Fruit fly (Drosophila melanogaster): ENCODE measurements around the gene CG43755.

Gene CG43755

DNA sequence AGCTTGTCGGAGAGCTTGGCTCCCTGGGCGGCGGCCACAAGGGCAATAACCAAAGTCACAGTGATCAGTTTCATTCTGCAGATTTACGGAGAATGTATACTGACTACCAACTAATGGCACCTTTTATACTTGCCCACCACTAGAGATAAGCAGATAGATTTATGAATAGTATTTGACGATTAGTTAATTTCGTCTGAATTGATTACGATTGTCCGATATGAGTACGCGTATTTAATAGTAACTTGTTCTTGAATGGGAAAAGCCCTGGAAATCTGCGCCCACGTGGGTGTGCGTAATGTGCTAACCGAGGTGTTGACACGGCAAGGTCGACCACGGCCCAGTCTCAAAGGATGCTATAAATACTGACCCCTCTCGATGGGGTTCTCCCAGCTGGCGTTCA, 8.4 kb downstream of the CG43755 start, which contains the start of gene CG11911:
Gene CG11911, minus strand, starts transcription at position 101 of the 400 bp plus-strand sequence.
- no peak for TF ChIP-seq Hr96 (GFP tag; optimal IDR thresholded peaks at IDR 0.05)
- no peak for TF ChIP-seq CG14711 (tag; optimal IDR thresholded peaks at IDR 0.05)
- no peak for TF ChIP-seq toe (GFP tag; optimal IDR thresholded peaks at IDR 0.05)
- no peak for TF ChIP-seq Crg-1 (GFP tag; optimal IDR thresholded peaks at IDR 0.05)
- TF ChIP-seq ovo (GFP tag; optimal IDR thresholded peaks at IDR 0.05): no peak
- no peak for TF ChIP-seq CG1620 (GFP tag; optimal IDR thresholded peaks at IDR 0.05)
- TF ChIP-seq cic (GFP tag; optimal IDR thresholded peaks at IDR 0.05): no peak
- TF ChIP-seq CG33017 (tag; optimal IDR thresholded peaks at IDR 0.05): no peak
- TF ChIP-seq Clk (GFP tag; optimal IDR thresholded peaks at IDR 0.05): no peak
- TF ChIP-seq kay (GFP tag; ENCODE audit: borderline replicate concordance): no peak
- no peak for TF ChIP-seq tj (GFP tag; optimal IDR thresholded peaks at IDR 0.05)
- TF ChIP-seq CG7101 (tag; optimal IDR thresholded peaks at IDR 0.05): no peak
- no peak for TF ChIP-seq CG7045 (GFP tag; optimal IDR thresholded peaks at IDR 0.05)
- TF ChIP-seq CG11617 (GFP tag; optimal IDR thresholded peaks at IDR 0.05): no peak

dm6 chr2L:319745-320144, 9.8 kb downstream of the CG43755 start:
- TF ChIP-seq Hr96 (GFP tag; optimal IDR thresholded peaks at IDR 0.05) (no peak), CG14711 (tag; optimal IDR thresholded peaks at IDR 0.05) (no peak), Clk (GFP tag; optimal IDR thresholded peaks at IDR 0.05) (no peak), CG33017 (tag; optimal IDR thresholded peaks at IDR 0.05) (no peak), CG1620 (GFP tag; optimal IDR thresholded peaks at IDR 0.05) (no peak), Crg-1 (GFP tag; optimal IDR thresholded peaks at IDR 0.05) (no peak), cic (GFP tag; optimal IDR thresholded peaks at IDR 0.05) (peak; percentile 8), CG7101 (tag; optimal IDR thresholded peaks at IDR 0.05) (no peak), CG7045 (GFP tag; optimal IDR thresholded peaks at IDR 0.05) (no peak), CG5204 (GFP tag; optimal IDR thresholded peaks at IDR 0.05) (no peak), Mnt (GFP tag; optimal IDR thresholded peaks at IDR 0.05) (no peak), CG12768 (GFP tag; optimal IDR thresholded peaks at IDR 0.05) (no peak), cnc (optimal IDR thresholded peaks at IDR 0.05) (no peak), pad (GFP tag; optimal IDR thresholded peaks at IDR 0.05) (no peak), tj (GFP tag; optimal IDR thresholded peaks at IDR 0.05) (no peak), CG11617 (GFP tag; optimal IDR thresholded peaks at IDR 0.05) (no peak), kay (GFP tag; ENCODE audit: borderline replicate concordance) (peak; percentile 35)

- TF ChIP-seq Hr96 (GFP tag; optimal IDR thresholded peaks at IDR 0.05) (no peak), CG12768 (GFP tag; optimal IDR thresholded peaks at IDR 0.05) (no peak), bab1 (GFP tag; optimal IDR thresholded peaks at IDR 0.05) (no peak), Mnt (GFP tag; optimal IDR thresholded peaks at IDR 0.05) (no peak), CG33017 (tag; optimal IDR thresholded peaks at IDR 0.05) (no peak), toe (GFP tag; optimal IDR thresholded peaks at IDR 0.05) (no peak), CG11617 (GFP tag; optimal IDR thresholded peaks at IDR 0.05) (no peak), Clk (GFP tag; optimal IDR thresholded peaks at IDR 0.05) (no peak), kay (GFP tag; ENCODE audit: borderline replicate concordance) (no peak), cnc (optimal IDR thresholded peaks at IDR 0.05) (no peak), CG7101 (tag; optimal IDR thresholded peaks at IDR 0.05) (no peak), CG14711 (tag; optimal IDR thresholded peaks at IDR 0.05) (no peak), CG1620 (GFP tag; optimal IDR thresholded peaks at IDR 0.05) (no peak), pad (GFP tag; optimal IDR thresholded peaks at IDR 0.05) (no peak), CG7045 (GFP tag; optimal IDR thresholded peaks at IDR 0.05) (no peak), ovo (GFP tag; optimal IDR thresholded peaks at IDR 0.05) (no peak), tj (GFP tag; optimal IDR thresholded peaks at IDR 0.05) (no peak), Crg-1 (GFP tag; optimal IDR thresholded peaks at IDR 0.05) (no peak), cic (GFP tag; optimal IDR thresholded peaks at IDR 0.05) (no peak), CG5204 (GFP tag; optimal IDR thresholded peaks at IDR 0.05) (no peak)
Observed at dm6 chr2L:319159-319558, 10.4 kb downstream of the CG43755 start, which contains the start of gene CG11912. TSS of gene CG11912 (minus strand) at chr2L:319259.

- TF ChIP-seq Mnt (GFP tag; optimal IDR thresholded peaks at IDR 0.05) (no peak), Crg-1 (GFP tag; optimal IDR thresholded peaks at IDR 0.05) (no peak), CG7101 (tag; optimal IDR thresholded peaks at IDR 0.05) (no peak), Hr96 (GFP tag; optimal IDR thresholded peaks at IDR 0.05) (no peak), cnc (optimal IDR thresholded peaks at IDR 0.05) (no peak), Clk (GFP tag; optimal IDR thresholded peaks at IDR 0.05) (no peak), bab1 (GFP tag; optimal IDR thresholded peaks at IDR 0.05) (no peak), CG1620 (GFP tag; optimal IDR thresholded peaks at IDR 0.05) (no peak), CG5204 (GFP tag; optimal IDR thresholded peaks at IDR 0.05) (no peak), ovo (GFP tag; optimal IDR thresholded peaks at IDR 0.05) (peak; percentile 26), kay (GFP tag; ENCODE audit: borderline replicate concordance) (peak; percentile 47), toe (GFP tag; optimal IDR thresholded peaks at IDR 0.05) (no peak), pad (GFP tag; optimal IDR thresholded peaks at IDR 0.05) (peak; percentile 17), CG12768 (GFP tag; optimal IDR thresholded peaks at IDR 0.05) (peak; percentile 70), CG7045 (GFP tag; optimal IDR thresholded peaks at IDR 0.05) (no peak), CG14711 (tag; optimal IDR thresholded peaks at IDR 0.05) (no peak), CG11617 (GFP tag; optimal IDR thresholded peaks at IDR 0.05) (no peak), cic (GFP tag; optimal IDR thresholded peaks at IDR 0.05) (peak; percentile 50), CG33017 (tag; optimal IDR thresholded peaks at IDR 0.05) (no peak), tj (GFP tag; optimal IDR thresholded peaks at IDR 0.05) (peak; percentile 20)
Observed at dm6 chr2L:309812-310431, 19.6 kb downstream of the CG43755 start.

- peak; percentile 11 for TF ChIP-seq toe (GFP tag; optimal IDR thresholded peaks at IDR 0.05)
- peak; percentile 21 for TF ChIP-seq CG7101 (tag; optimal IDR thresholded peaks at IDR 0.05)
- peak; percentile 31 for TF ChIP-seq bab1 (GFP tag; optimal IDR thresholded peaks at IDR 0.05)
- peak; percentile 7 for TF ChIP-seq CG33017 (tag; optimal IDR thresholded peaks at IDR 0.05)
- no peak for TF ChIP-seq cic (GFP tag; optimal IDR thresholded peaks at IDR 0.05)
Observed at dm6 chr2L:309177-309576, 20.4 kb downstream of the CG43755 start.

Data from whole organism, adult.